Worm (Caenorhabditis elegans) whole organism, L2 larva: ENCODE measurements around the gene unc-68.

ENCODE experiments used
- ama-1 ChIP-seq: fragments of 150-350 bp; optimal IDR thresholded peaks from 2 replicates; lab custom pipeline; 2018; ENCODE audit warnings: inconsistent platforms
- nhr-12 ChIP-seq: fragments of 150-350 bp; optimal IDR thresholded peaks from 2 replicates; lab custom pipeline; 2014; ENCODE audit warnings: missing biosample characterization, missing genetic modification characterization
- ztf-4 ChIP-seq: fragments of 150-350 bp; optimal IDR thresholded peaks from 2 replicates; lab custom pipeline; 2014; ENCODE audit warnings: missing biosample characterization, missing genetic modification characterization

DNA sequence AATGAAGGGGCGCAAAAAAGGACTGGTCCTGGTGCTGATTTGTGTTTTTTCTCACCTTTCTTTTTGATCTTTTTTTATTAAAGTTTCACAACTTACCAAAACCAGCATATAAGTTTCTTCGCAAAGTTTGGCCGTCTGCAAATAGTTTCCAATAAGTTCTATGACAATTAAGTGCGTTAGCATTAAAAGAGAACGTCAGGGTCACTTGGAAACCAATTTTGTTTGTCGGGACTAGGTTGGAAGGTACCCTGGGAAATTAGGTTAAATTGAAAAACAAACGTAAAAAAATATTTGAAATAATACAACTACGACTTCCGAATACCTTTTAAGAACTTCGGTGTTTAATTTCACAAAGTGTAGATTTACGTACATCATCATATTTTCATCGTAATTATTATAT is 50.3 kb downstream of the unc-68 start:
- no peak for TF ChIP-seq ama-1
- no peak for TF ChIP-seq nhr-12 (tag; lab: Kevin White, UChicago)
- TF ChIP-seq ztf-4 (tag; lab: Kevin White, UChicago) = no peak
